Worm (Caenorhabditis elegans) whole organism, L4 larva: Measurements from ENCODE around the gene F26A1.1.

Experiments
- D1046.2 ChIP-seq: fragments of 200-800 bp; sonication (Bioruptor generic); IDR thresholded peaks from 2 replicates; pipeline ENCODE4 v1.3.6; 2022; ENCODE audit warnings: missing genetic modification characterization, missing compliant biosample characterization
- F10B5.3 ChIP-seq: sonication (generic microtip); optimal IDR thresholded peaks from 2 replicates; lab custom pipeline; 2016; ENCODE audit warnings: mild to moderate bottlenecking, missing genetic modification characterization, missing compliant biosample characterization
- F26F4.8 ChIP-seq: fragments of 200-800 bp; sonication (Bioruptor generic); conservative IDR thresholded peaks from 2 replicates; pipeline ENCODE4 v1.3.6; 2022; ENCODE audit warnings: missing genetic modification characterization, missing compliant biosample characterization
- ZK546.5 ChIP-seq, 2 experiments: sonication (generic microtip); optimal IDR thresholded peaks; 2 replicates each; lab custom pipeline; 2017; ENCODE audit warnings: missing biosample characterization in 2 of 2, missing genetic modification characterization in 2 of 2
- aha-1 ChIP-seq: fragments of 150-350 bp; peaks from one replicate; lab custom pipeline; 2014; ENCODE audit warnings: missing biosample characterization, missing genetic modification characterization
- ama-1 ChIP-seq: fragments of 150-350 bp; optimal IDR thresholded peaks from 2 replicates; lab custom pipeline; 2014; ENCODE audit warnings: inconsistent platforms, mixed read lengths
- ceh-28 ChIP-seq: fragments of 150-350 bp; optimal IDR thresholded peaks from 2 replicates; lab custom pipeline; 2014; ENCODE audit warnings: missing biosample characterization, missing genetic modification reagents, missing genetic modification characterization
- ceh-32 ChIP-seq: sonication (generic microtip); optimal IDR thresholded peaks from 2 replicates; lab custom pipeline; 2016; ENCODE audit warnings: mild to moderate bottlenecking, missing genetic modification characterization, missing compliant biosample characterization; ENCODE audit not compliant: poor library complexity
- dmd-6 ChIP-seq: fragments of 200-800 bp; sonication (Bioruptor generic); IDR thresholded peaks from 2 replicates; pipeline ENCODE4 v1.3.6; 2022; ENCODE audit warnings: missing genetic modification reagents, missing genetic modification characterization, missing compliant biosample characterization
- dmd-9 ChIP-seq: fragments of 200-800 bp; sonication (Bioruptor generic); IDR thresholded peaks from 2 replicates; pipeline ENCODE4 v1.3.6; 2022; ENCODE audit warnings: missing genetic modification reagents, missing genetic modification characterization, missing compliant biosample characterization
- dpl-1 ChIP-seq: fragments of 150-350 bp; optimal IDR thresholded peaks from 2 replicates; lab custom pipeline; 2014; ENCODE audit warnings: missing biosample characterization, missing genetic modification reagents, missing genetic modification characterization
- duxl-1 ChIP-seq: sonication (generic microtip); optimal IDR thresholded peaks from 2 replicates; lab custom pipeline; 2016; ENCODE audit warnings: mild to moderate bottlenecking, missing genetic modification characterization, moderate library complexity, missing compliant biosample characterization; ENCODE audit not compliant: poor library complexity
- egl-43 ChIP-seq: fragments of 200-800 bp; sonication (Bioruptor generic); IDR thresholded peaks from 2 replicates; pipeline ENCODE4 v1.3.6; 2022; ENCODE audit warnings: missing genetic modification reagents, missing genetic modification characterization, missing compliant biosample characterization
- hif-1 ChIP-seq, 2 experiments: sonication (generic microtip); optimal IDR thresholded peaks; 2 replicates each; lab custom pipeline; 2016 to 2017; ENCODE audit warnings: missing compliant biosample characterization in 2 of 2, missing genetic modification characterization in 2 of 2, missing genetic modification reagents in 2 of 2, missing genotype in 2 of 2, mild to moderate bottlenecking in 1 of 2
- hmg-1.1 ChIP-seq: fragments of 200-800 bp; sonication (Bioruptor generic); IDR thresholded peaks from 2 replicates; pipeline ENCODE4 v1.3.6; 2022; ENCODE audit warnings: missing genetic modification reagents, missing genetic modification characterization, missing compliant biosample characterization
- lim-7 ChIP-seq: fragments of 200-800 bp; sonication (Bioruptor generic); IDR thresholded peaks from 2 replicates; pipeline ENCODE4 v1.3.6; 2022; ENCODE audit warnings: missing genetic modification characterization, missing compliant biosample characterization
- lin-38 ChIP-seq: fragments of 200-800 bp; sonication (Bioruptor generic); IDR thresholded peaks from 2 replicates; pipeline ENCODE4 v1.3.6; 2022; ENCODE audit warnings: missing genetic modification reagents, missing genetic modification characterization, missing compliant biosample characterization
- lir-3 ChIP-seq: sonication (generic microtip); optimal IDR thresholded peaks from 2 replicates; lab custom pipeline; 2016; ENCODE audit warnings: mild to moderate bottlenecking, missing genetic modification characterization, missing compliant biosample characterization
- lsy-2 ChIP-seq, 2 experiments: fragments of 150-350 bp in 1 of 2; sonication (generic microtip) in 1 of 2; optimal IDR thresholded peaks; 2 replicates each; lab custom pipeline; 2014 to 2017; ENCODE audit warnings: missing biosample characterization in 2 of 2, missing genetic modification characterization in 2 of 2
- madf-9 ChIP-seq: fragments of 200-800 bp; sonication (Bioruptor generic); conservative IDR thresholded peaks from 2 replicates; pipeline ENCODE4 v1.3.6; 2022; ENCODE audit warnings: missing genetic modification reagents, missing genetic modification characterization, missing compliant biosample characterization
- mdt-29 ChIP-seq: fragments of 200-800 bp; sonication (Bioruptor generic); IDR thresholded peaks from 2 replicates; pipeline ENCODE4 v1.3.6; 2022; ENCODE audit warnings: missing genetic modification reagents, missing genetic modification characterization, missing compliant biosample characterization
- mes-2 ChIP-seq: sonication (generic microtip); optimal IDR thresholded peaks from 2 replicates; lab custom pipeline; 2016; ENCODE audit warnings: missing genotype, mild to moderate bottlenecking, missing genetic modification characterization, missing compliant biosample characterization; ENCODE audit not compliant: poor library complexity, severe bottlenecking
- mxl-2 ChIP-seq: fragments of 200-800 bp; sonication (Bioruptor generic); conservative IDR thresholded peaks from 2 replicates; pipeline ENCODE4 v1.3.6; 2022; ENCODE audit warnings: missing genetic modification reagents, missing genetic modification characterization, missing compliant biosample characterization
- nhr-10 ChIP-seq: fragments of 150-350 bp; optimal IDR thresholded peaks from 2 replicates; lab custom pipeline; 2014; ENCODE audit warnings: missing biosample characterization, missing genetic modification characterization
- nhr-102 ChIP-seq: sonication (generic microtip); optimal IDR thresholded peaks from 2 replicates; lab custom pipeline; 2016; ENCODE audit warnings: mild to moderate bottlenecking, missing genetic modification characterization, moderate library complexity, missing compliant biosample characterization
- nhr-11 ChIP-seq: fragments of 150-350 bp; optimal IDR thresholded peaks from 2 replicates; lab custom pipeline; 2014; ENCODE audit warnings: missing biosample characterization, missing genetic modification characterization
- nhr-48 ChIP-seq: sonication (generic microtip); optimal IDR thresholded peaks from 2 replicates; lab custom pipeline; 2016; ENCODE audit warnings: mild to moderate bottlenecking, missing genetic modification characterization, missing compliant biosample characterization
- pha-4 ChIP-seq, 2 experiments: fragments of 150-350 bp in 1 of 2; fragments of 200-800 bp in 1 of 2; sonication (Bioruptor generic) in 1 of 2; IDR thresholded peaks in 1 of 2; optimal IDR thresholded peaks in 1 of 2; 2 replicates each; pipeline versions ENCODE4 v1.3.6 to Lab custom; 2014 to 2022; ENCODE audit warnings: missing genetic modification characterization in 2 of 2, missing genetic modification reagents in 2 of 2, missing biosample characterization in 1 of 2, missing compliant biosample characterization in 1 of 2
- rbr-2 ChIP-seq: sonication (generic microtip); optimal IDR thresholded peaks from 2 replicates; lab custom pipeline; 2016; ENCODE audit warnings: missing genotype, missing genetic modification characterization, missing compliant biosample characterization
- snpc-4 ChIP-seq: fragments of 150-350 bp; optimal IDR thresholded peaks from 2 replicates; lab custom pipeline; 2014; ENCODE audit warnings: missing biosample characterization, missing genetic modification characterization
- unc-130 ChIP-seq: sonication (generic microtip); optimal IDR thresholded peaks from 2 replicates; lab custom pipeline; 2016; ENCODE audit warnings: missing genetic modification reagents, missing genetic modification characterization, missing compliant biosample characterization
- unc-62 ChIP-seq, 3 experiments: fragments of 150-350 bp in 1 of 3; sonication (generic microtip); optimal IDR thresholded peaks in 2 of 3; peaks in 1 of 3; 1 replicate in 1 of 3; 2 replicates in 2 of 3; lab custom pipeline; 2014 to 2017; ENCODE audit warnings: missing biosample characterization in 3 of 3, missing genetic modification characterization in 3 of 3, missing genetic modification reagents in 3 of 3, missing genotype in 1 of 3

F26A1.1 gene

DNA sequence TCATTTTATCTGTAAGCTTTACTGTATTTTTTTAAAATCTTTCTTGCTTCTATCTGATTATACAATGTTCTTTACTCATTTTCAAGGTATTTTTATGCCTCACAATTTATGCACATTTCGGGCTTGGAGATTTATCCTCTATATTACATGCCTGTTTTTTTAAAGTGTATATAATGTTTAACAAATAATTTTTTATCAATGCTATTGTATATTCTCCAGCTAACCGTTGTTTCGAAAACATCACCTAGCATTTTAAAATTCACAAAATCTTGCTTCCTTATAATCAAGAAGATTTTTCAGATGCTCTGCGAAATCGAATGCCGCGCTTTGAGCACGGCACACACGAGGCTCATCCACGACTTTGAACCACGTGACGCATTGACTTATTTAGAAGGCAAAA is 1.7 kb downstream of the F26A1.1 start, which contains the start of gene ced-4:
TSS of gene ced-4 (plus strand) at position 301 of the 400 bp plus-strand sequence.
- TF ChIP-seq aha-1 (tag; lab: Kevin White, UChicago) (peak; percentile 75), F26F4.8 (GFP tag; lab: Robert Waterston, UW) (no peak), mxl-2 (GFP tag; lab: Robert Waterston, UW) (no peak), ZK546.5 (tag; optimal IDR thresholded peaks at IDR 0.05; lab: Kevin White, UChicago) (no peak), snpc-4 (tag; lab: Kevin White, UChicago) (no peak)

DNA sequence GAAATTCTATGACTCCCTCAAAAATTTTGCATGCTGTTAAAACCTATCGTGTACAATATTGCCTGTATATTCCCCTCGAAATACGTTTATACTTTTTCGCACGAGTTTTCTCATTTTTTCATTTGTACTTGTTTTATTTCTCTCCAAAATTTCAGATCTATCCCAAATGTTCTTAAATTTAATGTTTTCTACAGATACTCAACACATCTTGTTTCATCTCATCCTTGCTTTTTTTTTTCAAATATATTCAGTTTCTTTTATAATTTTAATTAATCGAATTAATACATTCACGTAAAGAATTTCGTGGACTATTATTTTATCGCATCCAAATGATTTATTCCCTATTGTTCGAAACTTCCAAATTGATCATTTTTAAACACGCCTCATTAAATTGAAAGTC is 4.6 kb downstream of the F26A1.1 start, which contains the start of gene C35D10.8:
TSS of gene C35D10.8 (plus strand) at position 301 of the 400 bp plus-strand sequence.
- TF ChIP-seq lsy-2 (tag; optimal IDR thresholded peaks at IDR 0.05; lab: Kevin White, UChicago) = no peak
- no peak for TF ChIP-seq nhr-11 (tag; lab: Kevin White, UChicago)
- TF ChIP-seq, all 104 proteins: peak for 0

DNA sequence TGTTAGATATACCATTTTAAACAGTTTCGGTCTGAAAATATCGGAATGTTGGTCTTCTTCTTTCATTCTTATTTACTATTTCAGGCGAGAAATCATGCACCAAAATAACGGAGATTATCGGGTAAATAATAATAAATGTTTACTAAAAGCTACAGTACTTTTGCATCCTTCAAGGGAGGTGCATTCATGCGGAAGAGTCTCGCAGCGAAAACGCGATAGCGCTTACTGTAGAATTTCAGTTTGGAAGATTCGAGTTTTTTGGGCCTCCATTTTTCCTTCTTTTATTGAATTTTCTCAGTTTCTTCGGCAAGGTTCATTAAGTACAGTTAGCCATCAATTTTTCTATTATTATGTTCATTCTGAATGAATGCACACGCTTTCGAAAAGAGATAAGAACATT is 5.8 kb downstream of the F26A1.1 start, which contains the start of gene C35D10.7:
TSS of gene C35D10.7 (plus strand) at position 85 of the 400 bp plus-strand sequence.
- no peak for TF ChIP-seq hmg-1.1 (GFP tag; lab: Robert Waterston, UW)
- TF ChIP-seq lin-38 (GFP tag; lab: Robert Waterston, UW) = peak; percentile 35; the same call in 1 of the 2 replicates

ce11 chrIII:4856992-4857391 is 6.7 kb downstream of the F26A1.1 start:
- TF ChIP-seq F10B5.3 (tag; lab: Kevin White, UChicago) (no peak), unc-130 (no peak), pha-4 (GFP tag; IDR thresholded peaks at IDR 0.05; lab: Robert Waterston, UW) (no peak), pha-4 (tag; optimal IDR thresholded peaks at IDR 0.05; lab: Kevin White, UChicago) (no peak), dmd-6 (GFP tag; lab: Robert Waterston, UW) (no peak), lir-3 (no peak), unc-62 (GFP tag; optimal IDR thresholded peaks at IDR 0.05 in 1 of 2; lab: Kevin White, UChicago) (peak in 1 of 2 experiments; percentile 98), unc-62 (tag; optimal IDR thresholded peaks at IDR 0.05; lab: Kevin White, UChicago) (no peak), nhr-11 (tag; lab: Kevin White, UChicago) (no peak), mdt-29 (no peak), aha-1 (tag; lab: Kevin White, UChicago) (no peak)
- TF ChIP-seq, all 104 proteins: peak for 1

DNA sequence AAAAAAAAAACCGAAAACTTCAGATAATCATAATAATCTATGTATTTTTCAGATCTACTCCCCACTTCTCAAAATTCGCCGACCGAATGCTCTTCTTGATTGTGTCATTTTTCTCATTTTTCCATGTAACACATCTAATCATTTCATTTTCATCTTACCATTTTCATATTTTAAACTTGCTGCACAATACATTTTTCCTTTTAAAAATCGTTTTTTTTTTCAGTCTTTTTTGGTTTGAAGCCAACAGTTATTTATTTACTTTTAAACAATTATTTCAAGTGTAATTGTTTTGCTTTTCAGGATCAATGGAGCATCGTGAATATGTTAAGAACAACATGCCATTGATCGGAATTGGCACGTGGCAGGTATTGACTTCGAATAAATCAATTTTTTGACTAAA is 8.7 kb downstream of the F26A1.1 start, which contains the start of gene C35D10.6:
TSS of gene C35D10.6 (plus strand) at position 301 of the 400 bp plus-strand sequence.
- no peak for TF ChIP-seq ceh-28 (tag; lab: Kevin White, UChicago)
- TF ChIP-seq D1046.2 (GFP tag; lab: Robert Waterston, UW) = no peak
- TF ChIP-seq ama-1 = no peak
- TF ChIP-seq lin-38 (GFP tag; lab: Robert Waterston, UW) = no peak

- TF ChIP-seq mes-2 (tag; lab: Kevin White, UChicago) (peak; percentile 55), dpl-1 (GFP tag; lab: Kevin White, UChicago) (no peak), nhr-102 (tag; lab: Kevin White, UChicago) (no peak), dmd-9 (GFP tag; lab: Robert Waterston, UW) (no peak), madf-9 (GFP tag; lab: Robert Waterston, UW) (no peak), hif-1 (tag; optimal IDR thresholded peaks at IDR 0.05; lab: Kevin White, UChicago) (peak in 1 of 2 experiments; percentile 50), unc-130 (peak; percentile 50), ZK546.5 (tag; optimal IDR thresholded peaks at IDR 0.05; lab: Kevin White, UChicago) (no peak)
Observed at ce11 chrIII:4861744-4862401, 11.6 kb downstream of the F26A1.1 start, which contains the start of the genes C35D10.10 and C35D10.5. Gene C35D10.10 (minus strand): TSS chrIII:4861794. Gene C35D10.5 (plus strand): TSS chrIII:4862351.

DNA sequence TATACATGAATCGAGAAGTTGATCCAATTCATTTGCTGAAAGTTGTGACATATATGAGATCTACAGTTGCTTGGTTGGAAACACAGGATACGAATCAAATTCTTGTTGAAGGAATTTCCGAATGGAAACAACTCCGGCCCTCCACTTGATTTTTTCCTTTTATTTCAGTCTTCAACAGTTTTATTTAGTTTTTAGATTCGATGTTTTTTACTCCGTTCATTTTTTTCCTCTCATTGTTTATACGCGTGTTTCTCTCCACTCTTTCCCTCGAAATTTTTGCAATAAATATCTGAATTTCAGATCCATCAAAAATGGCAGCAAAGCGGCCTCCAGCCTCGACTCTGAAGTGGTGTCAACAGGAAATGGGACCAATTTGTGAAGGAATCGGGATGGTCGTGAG is 12.8 kb downstream of the F26A1.1 start, which contains the start of gene coq-8:
TSS of gene coq-8 (plus strand) at position 301 of the 400 bp plus-strand sequence.
- TF ChIP-seq rbr-2 (tag; lab: Kevin White, UChicago) = no peak
- TF ChIP-seq egl-43 (GFP tag; lab: Robert Waterston, UW) = no peak
- no peak for TF ChIP-seq madf-9 (GFP tag; lab: Robert Waterston, UW)
- TF ChIP-seq ceh-32 = no peak
- TF ChIP-seq lsy-2 (tag; optimal IDR thresholded peaks at IDR 0.05; lab: Kevin White, UChicago) = no peak
- TF ChIP-seq nhr-48 (tag; lab: Kevin White, UChicago) = no peak
- TF ChIP-seq duxl-1 = no peak
- TF ChIP-seq lim-7 (GFP tag; lab: Robert Waterston, UW) = no peak
- TF ChIP-seq nhr-10 (tag; lab: Kevin White, UChicago) = no peak
- TF ChIP-seq, all 104 proteins: peak for 0
